Worm (Caenorhabditis elegans): ENCODE results near the gene F58H1.3.

The F58H1.3 gene

ce11 chrV:11885939-11886338 lies 47.8 kb upstream of the F58H1.3 start (continued):
- TF ChIP-seq nhr-90 (tag; optimal IDR thresholded peaks at IDR 0.05; ENCODE audit: poor library complexity) = peak; percentile 83
- TF ChIP-seq isw-1 (GFP tag; IDR thresholded peaks at IDR 0.05) = no peak
- TF ChIP-seq nhr-19 (GFP tag; conservative IDR thresholded peaks at IDR 0.05) = peak; percentile 99
- TF ChIP-seq C04F5.9 (tag; optimal IDR thresholded peaks at IDR 0.05) = peak; percentile 0
- peak; percentile 31 for TF ChIP-seq xbp-1 (tag; optimal IDR thresholded peaks at IDR 0.05)
- TF ChIP-seq nhr-77 (tag; optimal IDR thresholded peaks at IDR 0.05) = peak; percentile 36
- TF ChIP-seq efl-3 (GFP tag; optimal IDR thresholded peaks at IDR 0.05) = no peak
- TF ChIP-seq C34B4.2 (tag; optimal IDR thresholded peaks at IDR 0.05) = no peak
- peak; percentile 13 for TF ChIP-seq irx-1 (tag; optimal IDR thresholded peaks at IDR 0.05)
- peak in 1 of 2 experiments; percentile 96 for TF ChIP-seq mdl-1 (tag; optimal IDR thresholded peaks at IDR 0.05)
- TF ChIP-seq sox-4 (tag; optimal IDR thresholded peaks at IDR 0.05) = no peak
- TF ChIP-seq nhr-20 (tag; optimal IDR thresholded peaks at IDR 0.05) = peak; percentile 97
- no peak for TF ChIP-seq hlh-17 (GFP tag; optimal IDR thresholded peaks at IDR 0.05; ENCODE audit: borderline replicate concordance)
- peak; percentile 75 for TF ChIP-seq rnt-1 (tag; optimal IDR thresholded peaks at IDR 0.05)
- TF ChIP-seq C16A3.4 (tag; optimal IDR thresholded peaks at IDR 0.05) = peak; percentile 61
- TF ChIP-seq nhr-71 (tag; optimal IDR thresholded peaks at IDR 0.05) = peak; percentile 96
- no peak for TF ChIP-seq pqm-1 (tag; optimal IDR thresholded peaks at IDR 0.05)
- TF ChIP-seq lin-39 (tag; optimal IDR thresholded peaks at IDR 0.05) = peak; percentile 18
- no peak for TF ChIP-seq Y116A8C.19 (tag; optimal IDR thresholded peaks at IDR 0.05; ENCODE audit: borderline replicate concordance)
- peak; percentile 90 for TF ChIP-seq nhr-85 (tag)
- TF ChIP-seq ama-1 (optimal IDR thresholded peaks at IDR 0.05) = peak; percentile 10
- peak; percentile 91 for TF ChIP-seq elt-2 (tag; optimal IDR thresholded peaks at IDR 0.05)
- no peak for TF ChIP-seq mab-9 (GFP tag; IDR thresholded peaks at IDR 0.05)
- peak in 2 of 3 experiments; percentile 24 to 51 for TF ChIP-seq dpl-1 (GFP tag; optimal IDR thresholded peaks at IDR 0.05)
- TF ChIP-seq fos-1 (tag; optimal IDR thresholded peaks at IDR 0.05) = no peak
- no peak for TF ChIP-seq nhr-11 (tag; optimal IDR thresholded peaks at IDR 0.05)
- peak; percentile 50 for TF ChIP-seq ztf-4 (tag; optimal IDR thresholded peaks at IDR 0.05)
- TF ChIP-seq swsn-7 (tag; optimal IDR thresholded peaks at IDR 0.05) = peak; percentile 62
- TF ChIP-seq lin-35 (GFP tag; optimal IDR thresholded peaks at IDR 0.05) = peak in 1 of 2 experiments; percentile 81
- peak; percentile 54 for TF ChIP-seq blmp-1 (tag; optimal IDR thresholded peaks at IDR 0.05)
- no peak for TF ChIP-seq nhr-237 (tag; optimal IDR thresholded peaks at IDR 0.05)

DNA sequence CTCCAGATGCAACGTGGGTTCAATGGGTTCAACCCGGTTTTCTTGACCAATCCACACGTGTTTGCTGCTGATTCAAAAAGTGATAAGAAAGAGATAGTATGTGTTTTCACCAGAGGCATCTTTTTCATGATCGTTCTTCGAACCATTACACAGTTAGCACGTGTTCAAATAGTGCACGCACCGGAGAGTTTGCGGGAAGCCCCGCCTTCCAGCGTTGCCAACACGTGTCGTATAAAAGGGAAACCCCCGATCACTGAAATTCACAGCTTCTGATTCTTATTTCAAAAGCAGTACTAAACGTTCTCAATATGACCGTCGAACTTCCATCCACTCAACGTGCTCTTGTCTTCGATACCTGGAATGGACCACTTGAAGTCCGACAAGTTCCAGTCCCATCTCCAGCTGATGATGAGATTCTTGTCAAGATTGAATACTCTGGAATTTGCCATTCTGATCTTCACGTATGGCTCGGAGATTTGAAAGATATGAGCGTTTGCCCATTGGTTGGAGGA lies 45.7 kb upstream of the F58H1.3 start, which contains the start of gene adh-1:
Gene adh-1 (plus strand): TSS at position 261 of the 512 bp plus-strand sequence.
- peak; percentile 61 for TF ChIP-seq xbp-1 (tag; optimal IDR thresholded peaks at IDR 0.05)
- peak; percentile 88 for TF ChIP-seq tbx-2 (tag; optimal IDR thresholded peaks at IDR 0.05)
- no peak for TF ChIP-seq nhr-84 (tag; optimal IDR thresholded peaks at IDR 0.05)
- no peak for TF ChIP-seq dsc-1 (tag; optimal IDR thresholded peaks at IDR 0.05)
- no peak for TF ChIP-seq hlh-4 (tag; optimal IDR thresholded peaks at IDR 0.05)
- TF ChIP-seq nhr-47 (tag; optimal IDR thresholded peaks at IDR 0.05) = peak; percentile 77
- TF ChIP-seq nhr-76 (tag; optimal IDR thresholded peaks at IDR 0.05) = no peak
- TF ChIP-seq egl-27 (tag; optimal IDR thresholded peaks at IDR 0.05) = no peak
- TF ChIP-seq fos-1 (tag; optimal IDR thresholded peaks at IDR 0.05) = no peak
- peak; percentile 76 for TF ChIP-seq C16A3.4 (tag; optimal IDR thresholded peaks at IDR 0.05)
- TF ChIP-seq ceh-88 (GFP tag; IDR thresholded peaks at IDR 0.05) = no peak; the same call in none of the 2 replicates
- no peak for TF ChIP-seq fkh-4 (tag; optimal IDR thresholded peaks at IDR 0.05; ENCODE audit: borderline replicate concordance)
- peak; percentile 57 for TF ChIP-seq sox-4 (tag; optimal IDR thresholded peaks at IDR 0.05)
- peak; percentile 24 for TF ChIP-seq mep-1 (tag; optimal IDR thresholded peaks at IDR 0.05)
- peak; percentile 67 for TF ChIP-seq unc-130 (tag; optimal IDR thresholded peaks at IDR 0.05)
- TF ChIP-seq efl-1 (optimal IDR thresholded peaks at IDR 0.05) = peak; percentile 23 to 46
- peak in 1 of 2 experiments; percentile 95 for TF ChIP-seq efl-1 (GFP tag; optimal IDR thresholded peaks at IDR 0.05 in 1 of 2)
- TF ChIP-seq unc-62 (GFP tag; optimal IDR thresholded peaks at IDR 0.05) = no peak
- no peak for TF ChIP-seq mef-2 (tag; optimal IDR thresholded peaks at IDR 0.05)
- TF ChIP-seq nhr-77 (tag; optimal IDR thresholded peaks at IDR 0.05) = peak; percentile 51
- TF ChIP-seq unc-30 (tag; optimal IDR thresholded peaks at IDR 0.05) = no peak
- TF ChIP-seq sup-37 (GFP tag; optimal IDR thresholded peaks at IDR 0.05) = peak; percentile 90
- TF ChIP-seq ceh-63 (GFP tag; optimal IDR thresholded peaks at IDR 0.05) = no peak
- no peak for TF ChIP-seq fkh-10 (GFP tag; optimal IDR thresholded peaks at IDR 0.05)
- peak; percentile 97 for TF ChIP-seq nhr-20 (tag; optimal IDR thresholded peaks at IDR 0.05)
- TF ChIP-seq lir-3 (tag; optimal IDR thresholded peaks at IDR 0.05; ENCODE audit: poor library complexity) = peak; percentile 70
- TF ChIP-seq egl-13 (tag; optimal IDR thresholded peaks at IDR 0.05) = no peak
- TF ChIP-seq lin-15B (tag; optimal IDR thresholded peaks at IDR 0.05) = no peak
- TF ChIP-seq nhr-71 (tag; optimal IDR thresholded peaks at IDR 0.05) = peak; percentile 97

Measured in whole organism, L1 larva.